Fruit fly (Drosophila melanogaster) whole organism, prepupa: Measurements from ENCODE around the gene CG15019.

ENCODE experiments used
- CG10631 ChIP-seq: fragments of 200-800 bp; sonication (Bioruptor generic); optimal IDR thresholded peaks from 2 replicates; lab custom pipeline; 2016; ENCODE audit warnings: missing biosample characterization, missing genetic modification characterization
- CG10669 ChIP-seq: fragments of 200-800 bp; sonication (Bioruptor generic); optimal IDR thresholded peaks from 3 replicates; lab custom pipeline; 2018; ENCODE audit warnings: missing biosample characterization, mild to moderate bottlenecking, missing genetic modification characterization, moderate library complexity
- CG11294 ChIP-seq: fragments of 200-800 bp; sonication (Bioruptor generic); IDR thresholded peaks from 2 replicates; pipeline ENCODE4 v1.3.6; 2022; ENCODE audit warnings: missing biosample characterization, missing genetic modification characterization
- CG11902 ChIP-seq: fragments of 200-800 bp; sonication (Bioruptor generic); optimal IDR thresholded peaks from 3 replicates; lab custom pipeline; 2016; ENCODE audit warnings: missing biosample characterization, missing genetic modification characterization
- CG15336 ChIP-seq: fragments of 200-800 bp; sonication (Bioruptor generic); IDR thresholded peaks from 2 replicates; pipeline ENCODE4 v1.3.6; 2022; ENCODE audit warnings: missing biosample characterization, missing genetic modification characterization
- CG1621 ChIP-seq: fragments of 200-800 bp; sonication (Bioruptor generic); optimal IDR thresholded peaks from 3 replicates; lab custom pipeline; 2018; ENCODE audit warnings: missing biosample characterization, mild to moderate bottlenecking, missing genetic modification characterization
- CG16779 ChIP-seq: fragments of 200-800 bp; sonication (Bioruptor generic); optimal IDR thresholded peaks from 3 replicates; lab custom pipeline; 2017; ENCODE audit warnings: missing biosample characterization, mild to moderate bottlenecking, missing genetic modification characterization
- CG3032 ChIP-seq: fragments of 200-800 bp; optimal IDR thresholded peaks from 2 replicates; lab custom pipeline; 2019; ENCODE audit warnings: missing biosample characterization, mild to moderate bottlenecking, missing genetic modification characterization, moderate library complexity
- CG31627 ChIP-seq: fragments of 200-800 bp; sonication (Bioruptor generic); optimal IDR thresholded peaks from 3 replicates; lab custom pipeline; 2016; ENCODE audit warnings: missing biosample characterization, missing genetic modification characterization
- CG32006 ChIP-seq: fragments of 200-800 bp; sonication (Bioruptor generic); optimal IDR thresholded peaks from 3 replicates; lab custom pipeline; 2017; ENCODE audit warnings: missing biosample characterization, mild to moderate bottlenecking, missing genetic modification characterization
- CG3919 ChIP-seq: fragments of 200-800 bp; sonication (Bioruptor generic); optimal IDR thresholded peaks from 3 replicates; lab custom pipeline; 2016; ENCODE audit warnings: missing biosample characterization, missing genetic modification characterization
- CG4318 ChIP-seq: fragments of 200-800 bp; sonication (Bioruptor generic); optimal IDR thresholded peaks from 3 replicates; lab custom pipeline; 2017; ENCODE audit warnings: missing biosample characterization, mild to moderate bottlenecking, missing genetic modification characterization
- CG6276 ChIP-seq: fragments of 200-800 bp; sonication (Bioruptor generic); optimal IDR thresholded peaks from 2 replicates; lab custom pipeline; 2017; ENCODE audit warnings: missing biosample characterization, mild to moderate bottlenecking, missing genetic modification characterization
- CG6792 ChIP-seq: fragments of 200-800 bp; sonication (Bioruptor generic); optimal IDR thresholded peaks from 3 replicates; lab custom pipeline; 2016; ENCODE audit warnings: missing biosample characterization, missing genetic modification characterization
- CG6808 ChIP-seq: fragments of 200-800 bp; sonication (Bioruptor generic); optimal IDR thresholded peaks from 3 replicates; lab custom pipeline; 2017; ENCODE audit warnings: missing biosample characterization, missing genetic modification characterization, mild to moderate bottlenecking, moderate library complexity, missing genetic modification reagents
- CG6854 ChIP-seq: fragments of 200-800 bp; sonication (Bioruptor generic); optimal IDR thresholded peaks from 2 replicates; lab custom pipeline; 2017; ENCODE audit warnings: missing biosample characterization, mild to moderate bottlenecking, missing genetic modification characterization
- CG7368 ChIP-seq: fragments of 200-800 bp; sonication (Bioruptor generic); optimal IDR thresholded peaks from 3 replicates; lab custom pipeline; 2016; ENCODE audit warnings: missing biosample characterization, missing genetic modification characterization
- CG8119 ChIP-seq: fragments of 200-800 bp; sonication (Bioruptor generic); IDR thresholded peaks from 3 replicates; pipeline ENCODE4 v1.3.6; 2022; ENCODE audit warnings: missing biosample characterization, missing genetic modification characterization
- CG8319 ChIP-seq: fragments of 200-800 bp; sonication (Bioruptor generic); optimal IDR thresholded peaks from 3 replicates; lab custom pipeline; 2016; ENCODE audit warnings: missing biosample characterization, missing genetic modification characterization
- CG9139 ChIP-seq: fragments of 200-800 bp; sonication (Bioruptor generic); optimal IDR thresholded peaks from 3 replicates; lab custom pipeline; 2017; ENCODE audit warnings: missing biosample characterization, mild to moderate bottlenecking, missing genetic modification characterization
- Eip78C ChIP-seq: fragments of 200-800 bp; sonication (Bioruptor generic); peaks from one replicate; lab custom pipeline; 2016; ENCODE audit warnings: missing biosample characterization, missing genetic modification characterization
- Ets21C ChIP-seq: fragments of 200-800 bp; sonication (Bioruptor generic); optimal IDR thresholded peaks from 3 replicates; lab custom pipeline; 2016; ENCODE audit warnings: missing biosample characterization, missing genetic modification characterization
- Ets96B ChIP-seq: fragments of 200-800 bp; optimal IDR thresholded peaks from 2 replicates; lab custom pipeline; 2019; ENCODE audit warnings: missing biosample characterization, mild to moderate bottlenecking, missing genetic modification characterization, moderate library complexity
- Gug ChIP-seq: fragments of 200-800 bp; sonication (Bioruptor generic); IDR thresholded peaks from 2 replicates; pipeline ENCODE4 v1.3.6; 2022; ENCODE audit warnings: missing biosample characterization, missing genetic modification characterization
- Lpt ChIP-seq: fragments of 200-800 bp; sonication (Bioruptor generic); optimal IDR thresholded peaks from 3 replicates; lab custom pipeline; 2016; ENCODE audit warnings: missing biosample characterization, missing genetic modification characterization
- Met ChIP-seq: fragments of 200-800 bp; sonication (Bioruptor generic); optimal IDR thresholded peaks from 3 replicates; lab custom pipeline; 2016; ENCODE audit warnings: missing biosample characterization, missing genetic modification characterization
- OdsH ChIP-seq: fragments of 200-800 bp; sonication (Bioruptor generic); optimal IDR thresholded peaks from 3 replicates; lab custom pipeline; 2016; ENCODE audit warnings: missing biosample characterization, missing genetic modification characterization
- Smox ChIP-seq: fragments of 200-800 bp; sonication (Bioruptor generic); optimal IDR thresholded peaks from 3 replicates; lab custom pipeline; 2016; ENCODE audit warnings: missing biosample characterization, missing genetic modification characterization
- Sox14 ChIP-seq: fragments of 200-800 bp; sonication (Bioruptor generic); optimal IDR thresholded peaks from 3 replicates; lab custom pipeline; 2016; ENCODE audit warnings: missing biosample characterization, missing genetic modification characterization
- Sox15 ChIP-seq: fragments of 200-800 bp; sonication (Bioruptor generic); optimal IDR thresholded peaks from 3 replicates; lab custom pipeline; 2016; ENCODE audit warnings: missing biosample characterization, missing genetic modification characterization
- acj6 ChIP-seq: fragments of 200-800 bp; sonication (Bioruptor generic); optimal IDR thresholded peaks from 3 replicates; lab custom pipeline; 2016; ENCODE audit warnings: missing biosample characterization, missing genetic modification characterization
- cyc ChIP-seq: fragments of 200-800 bp; sonication (Bioruptor generic); optimal IDR thresholded peaks from 3 replicates; lab custom pipeline; 2016; ENCODE audit warnings: missing biosample characterization, missing genetic modification characterization
- eg ChIP-seq: fragments of 200-800 bp; sonication (Bioruptor generic); IDR thresholded peaks from 3 replicates; pipeline ENCODE4 v1.3.6; 2022; ENCODE audit warnings: missing biosample characterization, missing genetic modification characterization
- esn ChIP-seq: fragments of 200-800 bp; sonication (Bioruptor generic); optimal IDR thresholded peaks from 2 replicates; lab custom pipeline; 2016; ENCODE audit warnings: missing biosample characterization, mild to moderate bottlenecking, missing genetic modification characterization, moderate library complexity
- fd59A ChIP-seq: fragments of 200-800 bp; sonication (Bioruptor generic); optimal IDR thresholded peaks from 2 replicates; lab custom pipeline; 2017; ENCODE audit warnings: missing biosample characterization, mild to moderate bottlenecking, missing genetic modification characterization, missing genetic modification reagents
- fd85E ChIP-seq: fragments of 200-800 bp; sonication (Bioruptor generic); optimal IDR thresholded peaks from 3 replicates; lab custom pipeline; 2016; ENCODE audit warnings: missing biosample characterization, missing genetic modification characterization
- fkh ChIP-seq: fragments of 200-800 bp; sonication (Bioruptor generic); optimal IDR thresholded peaks from 3 replicates; lab custom pipeline; 2017; ENCODE audit warnings: missing biosample characterization, mild to moderate bottlenecking, missing genetic modification characterization, moderate library complexity
- net ChIP-seq: fragments of 200-800 bp; sonication (Bioruptor generic); optimal IDR thresholded peaks from 3 replicates; lab custom pipeline; 2016; ENCODE audit warnings: missing biosample characterization, missing genetic modification characterization
- pdm3 ChIP-seq: fragments of 200-800 bp; sonication (Bioruptor generic); optimal IDR thresholded peaks from 3 replicates; lab custom pipeline; 2016; ENCODE audit warnings: missing biosample characterization, missing genetic modification characterization
- salr ChIP-seq, 2 experiments: fragments of 200-800 bp; sonication (Bioruptor generic); optimal IDR thresholded peaks; 3 replicates each; lab custom pipeline; 2016 to 2018; ENCODE audit warnings: missing biosample characterization in 2 of 2, missing genetic modification characterization in 2 of 2, mild to moderate bottlenecking in 1 of 2
- spab ChIP-seq: fragments of 200-800 bp; sonication (Bioruptor generic); optimal IDR thresholded peaks from 2 replicates; lab custom pipeline; 2017; ENCODE audit warnings: missing biosample characterization, mild to moderate bottlenecking, missing genetic modification characterization, missing genetic modification reagents
- svp ChIP-seq: fragments of 200-800 bp; sonication (Bioruptor generic); peaks from one replicate; lab custom pipeline; 2016; ENCODE audit warnings: missing biosample characterization, missing genetic modification characterization
- topi ChIP-seq: fragments of 200-800 bp; sonication (Bioruptor generic); optimal IDR thresholded peaks from 3 replicates; lab custom pipeline; 2016; ENCODE audit warnings: missing biosample characterization, missing genetic modification characterization
- vri ChIP-seq: fragments of 200-800 bp; sonication (Bioruptor generic); optimal IDR thresholded peaks from 3 replicates; lab custom pipeline; 2016; ENCODE audit warnings: missing biosample characterization, mild to moderate bottlenecking, missing genetic modification characterization

CG15019 gene

dm6 chr3L:4403180-4403769, 2.6 kb downstream of the CG15019 start, which contains the start of gene Syx17 (continued):
- TF ChIP-seq CG10669 (GFP tag; lab: Kevin White, UChicago): peak; percentile 47
- TF ChIP-seq fd85E: no peak
- TF ChIP-seq CG3919 (GFP tag; lab: Kevin White, UChicago): peak; percentile 62
- TF ChIP-seq CG11902: peak; percentile 5
- peak; percentile 88 for TF ChIP-seq fkh (GFP tag; lab: Kevin White, UChicago)
- TF ChIP-seq Eip78C (GFP tag; lab: Kevin White, UChicago): peak; percentile 86
- TF ChIP-seq CG3032 (tag; lab: Kevin White, UChicago): peak; percentile 28
- peak; percentile 33 for TF ChIP-seq CG1621 (tag; lab: Kevin White, UChicago)
- peak; percentile 55; the same call in 1 of the 2 replicates for TF ChIP-seq CG11294 (GFP tag; lab: Robert Waterston, UW)
- TF ChIP-seq pdm3 (GFP tag; lab: Kevin White, UChicago): peak; percentile 54
- TF ChIP-seq Sox14 (GFP tag; lab: Kevin White, UChicago): peak; percentile 77
- peak; percentile 41 for TF ChIP-seq topi (GFP tag; lab: Kevin White, UChicago)
- peak; percentile 65 for TF ChIP-seq CG31627 (GFP tag; lab: Kevin White, UChicago)
- TF ChIP-seq CG9139: no peak
- TF ChIP-seq CG10631 (GFP tag; lab: Kevin White, UChicago): peak; percentile 38
- peak; percentile 67 for TF ChIP-seq CG15336 (GFP tag; lab: Robert Waterston, UW)

dm6 chr3L:4401241-4401640, 4.6 kb downstream of the CG15019 start:
- no peak for TF ChIP-seq Gug (GFP tag; lab: Robert Waterston, UW)
- TF ChIP-seq CG16779 (tag; lab: Kevin White, UChicago): no peak
- TF ChIP-seq CG10669 (GFP tag; lab: Kevin White, UChicago): no peak
- no peak for TF ChIP-seq salr (GFP tag; optimal IDR thresholded peaks at IDR 0.05; lab: Kevin White, UChicago)
- no peak for TF ChIP-seq Ets96B (tag; lab: Kevin White, UChicago)
- TF ChIP-seq Sox15: no peak
- no peak for TF ChIP-seq svp (GFP tag; lab: Kevin White, UChicago)
- TF ChIP-seq vri: no peak
- TF ChIP-seq Lpt (GFP tag; lab: Kevin White, UChicago): no peak
- TF ChIP-seq CG15336 (GFP tag; lab: Robert Waterston, UW): no peak
- TF ChIP-seq CG6276: no peak
- no peak for TF ChIP-seq fkh (GFP tag; lab: Kevin White, UChicago)
- no peak for TF ChIP-seq net (GFP tag; lab: Kevin White, UChicago)
- no peak for TF ChIP-seq CG6792
- TF ChIP-seq CG7368 (GFP tag; lab: Kevin White, UChicago): no peak
- TF ChIP-seq Met: no peak
- no peak for TF ChIP-seq cyc (GFP tag; lab: Kevin White, UChicago)
- TF ChIP-seq eg (GFP tag; lab: Robert Waterston, UW): no peak
- TF ChIP-seq Ets21C (GFP tag; lab: Kevin White, UChicago): no peak

- TF ChIP-seq esn (GFP tag; lab: Kevin White, UChicago): peak; percentile 13
- TF ChIP-seq CG6792: peak; percentile 26
- peak; percentile 2 for TF ChIP-seq Met
- no peak for TF ChIP-seq Sox15
- TF ChIP-seq CG8119: 0 out of 3 replicates have a peak, but pooled peaks have one; percentile 18
- TF ChIP-seq fd59A (GFP tag; lab: Kevin White, UChicago): no peak
- TF ChIP-seq svp (GFP tag; lab: Kevin White, UChicago): peak; percentile 62
- TF ChIP-seq cyc (GFP tag; lab: Kevin White, UChicago): peak; percentile 1
- peak; percentile 14 for TF ChIP-seq CG32006 (GFP tag; lab: Kevin White, UChicago)
- TF ChIP-seq acj6 (GFP tag; lab: Kevin White, UChicago): peak; percentile 16
- TF ChIP-seq CG3919 (GFP tag; lab: Kevin White, UChicago): peak; percentile 12
- no peak for TF ChIP-seq CG10669 (GFP tag; lab: Kevin White, UChicago)
- TF ChIP-seq OdsH (GFP tag; lab: Kevin White, UChicago): peak; percentile 15
- no peak for TF ChIP-seq CG6808 (GFP tag; lab: Kevin White, UChicago)
- peak; percentile 53 for TF ChIP-seq Eip78C (GFP tag; lab: Kevin White, UChicago)
- peak; percentile 4 for TF ChIP-seq Smox (GFP tag; lab: Kevin White, UChicago)
- TF ChIP-seq topi (GFP tag; lab: Kevin White, UChicago): peak; percentile 7
- TF ChIP-seq CG6854 (GFP tag; lab: Kevin White, UChicago): no peak
- TF ChIP-seq CG8319 (GFP tag; lab: Kevin White, UChicago): peak; percentile 11
- TF ChIP-seq CG4318 (GFP tag; lab: Kevin White, UChicago): no peak
- no peak for TF ChIP-seq CG11294 (GFP tag; lab: Robert Waterston, UW)
- TF ChIP-seq CG9139: no peak
- TF ChIP-seq CG16779 (tag; lab: Kevin White, UChicago): no peak
- no peak for TF ChIP-seq spab (GFP tag; lab: Kevin White, UChicago)
Observed at dm6 chr3L:4399905-4400304, 6.0 kb downstream of the CG15019 start.
